Worm (Caenorhabditis elegans): ENCODE measurements around the gene C45H4.14.

C45H4.14 gene

DNA sequence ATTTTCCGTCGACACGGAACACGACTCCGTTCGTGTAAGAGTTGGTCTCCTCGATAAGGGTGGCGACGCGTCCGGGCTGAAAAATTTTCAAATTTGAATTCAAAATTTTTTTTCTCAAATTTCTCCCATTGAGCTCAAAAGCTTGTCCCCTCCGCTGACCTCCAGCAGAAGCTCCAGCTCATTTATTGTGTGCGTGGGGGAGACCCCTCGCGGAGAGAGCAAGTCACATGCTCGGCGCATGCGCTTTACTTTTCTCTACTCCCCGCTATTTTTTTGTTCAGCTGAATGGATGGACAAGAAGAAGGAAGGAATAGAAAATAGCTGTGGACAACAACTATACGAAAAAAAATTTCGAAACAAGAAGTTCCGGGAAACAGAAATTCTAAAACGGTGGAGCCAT lies 25.7 kb downstream of the C45H4.14 start (continued):
- peak; percentile 26 to 48 for TF ChIP-seq lin-35 (GFP tag; optimal IDR thresholded peaks at IDR 0.05)
- TF ChIP-seq nhr-47 (tag; optimal IDR thresholded peaks at IDR 0.05), result peak; percentile 75
- TF ChIP-seq zag-1 (tag; optimal IDR thresholded peaks at IDR 0.05), result peak; percentile 26
- TF ChIP-seq fkh-4 (tag; optimal IDR thresholded peaks at IDR 0.05; ENCODE audit: borderline replicate concordance), result no peak
- no peak for TF ChIP-seq unc-30 (tag; optimal IDR thresholded peaks at IDR 0.05)
- TF ChIP-seq fos-1 (tag; optimal IDR thresholded peaks at IDR 0.05), result no peak
- peak; percentile 33 for TF ChIP-seq isw-1 (GFP tag; IDR thresholded peaks at IDR 0.05)
- TF ChIP-seq nhr-28 (tag; optimal IDR thresholded peaks at IDR 0.05), result no peak
- no peak for TF ChIP-seq ceh-63 (GFP tag; optimal IDR thresholded peaks at IDR 0.05)
- TF ChIP-seq efl-1 (optimal IDR thresholded peaks at IDR 0.05), result peak; percentile 35 to 44
- peak in 1 of 2 experiments; percentile 50 for TF ChIP-seq efl-1 (GFP tag; optimal IDR thresholded peaks at IDR 0.05 in 1 of 2)
- no peak for TF ChIP-seq unc-130 (tag; optimal IDR thresholded peaks at IDR 0.05)
- TF ChIP-seq pax-3 (tag; optimal IDR thresholded peaks at IDR 0.05), result peak; percentile 1
- no peak for TF ChIP-seq ama-1 (optimal IDR thresholded peaks at IDR 0.05)
- peak; percentile 53 for TF ChIP-seq irx-1 (tag; optimal IDR thresholded peaks at IDR 0.05)
- TF ChIP-seq nhr-11 (tag; optimal IDR thresholded peaks at IDR 0.05), result no peak
- TF ChIP-seq Y116A8C.19 (tag; optimal IDR thresholded peaks at IDR 0.05; ENCODE audit: borderline replicate concordance), result no peak
- no peak for TF ChIP-seq hlh-4 (tag; optimal IDR thresholded peaks at IDR 0.05)
- no peak for TF ChIP-seq ets-5 (GFP tag; IDR thresholded peaks at IDR 0.05)
- TF ChIP-seq blmp-1 (tag; optimal IDR thresholded peaks at IDR 0.05), result no peak
- TF ChIP-seq F16B12.6 (tag; optimal IDR thresholded peaks at IDR 0.05), result no peak
- no peak for TF ChIP-seq grh-1 (GFP tag; IDR thresholded peaks at IDR 0.05)
- no peak for TF ChIP-seq lin-15B (tag; optimal IDR thresholded peaks at IDR 0.05)
- TF ChIP-seq snpc-4 (tag; optimal IDR thresholded peaks at IDR 0.05), result peak; percentile 2
- no peak for TF ChIP-seq aly-2 (tag; optimal IDR thresholded peaks at IDR 0.05)
- no peak for TF ChIP-seq ceh-90 (tag; optimal IDR thresholded peaks at IDR 0.05)
- TF ChIP-seq nhr-71 (tag; optimal IDR thresholded peaks at IDR 0.05), result peak; percentile 84
- peak; percentile 44; the same call in 1 of the 2 replicates for TF ChIP-seq mab-9 (GFP tag; IDR thresholded peaks at IDR 0.05)
- peak; percentile 64 for TF ChIP-seq nhr-20 (tag; optimal IDR thresholded peaks at IDR 0.05)
- peak; percentile 76 for TF ChIP-seq fkh-10 (GFP tag; optimal IDR thresholded peaks at IDR 0.05)
- peak in 1 of 2 experiments; percentile 19 for TF ChIP-seq ztf-11 (tag; optimal IDR thresholded peaks at IDR 0.05)
- TF ChIP-seq C34B4.2 (tag; optimal IDR thresholded peaks at IDR 0.05), result no peak
- peak; percentile 60 to 72 for TF ChIP-seq lsy-2 (tag; optimal IDR thresholded peaks at IDR 0.05)
- peak; percentile 40 to 85 (median 61) for TF ChIP-seq ceh-82 (tag; optimal IDR thresholded peaks at IDR 0.05)
- no peak for TF ChIP-seq elt-3 (tag; optimal IDR thresholded peaks at IDR 0.05)
- TF ChIP-seq nhr-85 (tag), result no peak
- peak; percentile 91 for TF ChIP-seq unc-86 (tag; optimal IDR thresholded peaks at IDR 0.05)
- TF ChIP-seq alr-1 (tag; optimal IDR thresholded peaks at IDR 0.05; ENCODE audit: borderline replicate concordance), result no peak
- TF ChIP-seq unc-62 (GFP tag; optimal IDR thresholded peaks at IDR 0.05), result no peak
- TF ChIP-seq mef-2 (tag; optimal IDR thresholded peaks at IDR 0.05), result peak; percentile 19
- no peak for TF ChIP-seq pag-3 (tag; optimal IDR thresholded peaks at IDR 0.05; ENCODE audit: borderline replicate concordance, insufficient read depth)
- no peak for TF ChIP-seq ceh-88 (GFP tag; IDR thresholded peaks at IDR 0.05)
- peak; percentile 71 for TF ChIP-seq mep-1 (tag; optimal IDR thresholded peaks at IDR 0.05)
- TF ChIP-seq ceh-8 (GFP tag; optimal IDR thresholded peaks at IDR 0.05), result no peak
- TF ChIP-seq unc-98 (GFP tag; IDR thresholded peaks at IDR 0.05), result no peak
- TF ChIP-seq aha-1 (tag; optimal IDR thresholded peaks at IDR 0.05), result no peak
- TF ChIP-seq nhr-76 (tag; optimal IDR thresholded peaks at IDR 0.05), result no peak
- peak; percentile 64 for TF ChIP-seq rnt-1 (tag; optimal IDR thresholded peaks at IDR 0.05)
- TF ChIP-seq nhr-237 (tag; optimal IDR thresholded peaks at IDR 0.05), result no peak
- TF ChIP-seq ztf-4 (tag; optimal IDR thresholded peaks at IDR 0.05), result no peak
- TF ChIP-seq nhr-12 (tag; optimal IDR thresholded peaks at IDR 0.05), result no peak
